Worm (Caenorhabditis elegans): ENCODE measurements around the gene str-143.

str-143 gene

DNA sequence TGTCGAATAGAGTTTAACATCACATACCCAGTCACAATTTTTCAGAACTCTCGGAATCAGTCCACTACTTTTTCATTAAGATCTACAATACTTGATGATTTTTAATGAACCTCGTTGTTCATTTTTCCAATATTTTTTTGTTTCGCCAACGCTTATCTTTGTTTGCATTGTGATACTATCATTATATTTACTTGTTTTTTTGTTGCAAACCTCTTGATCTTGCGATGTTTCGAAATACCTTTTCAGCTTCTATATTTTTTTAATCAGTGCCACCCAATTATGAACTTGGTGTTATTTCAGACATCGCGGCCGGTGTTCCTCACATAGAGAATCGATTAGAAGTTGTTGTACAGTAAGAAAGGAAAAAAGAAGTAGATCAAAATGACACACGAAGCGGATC is 39.1 kb upstream of the str-143 start, which contains the start of gene myo-5:
TSS of gene myo-5 (plus strand) at position 301 of the 400 bp plus-strand sequence.
- TF ChIP-seq ceh-19 (GFP tag; optimal IDR thresholded peaks at IDR 0.05) = no peak
- TF ChIP-seq unc-55 (GFP tag; optimal IDR thresholded peaks at IDR 0.05) = no peak
- no peak for TF ChIP-seq nfya-1 (tag; optimal IDR thresholded peaks at IDR 0.05)
- no peak for TF ChIP-seq ceh-6 (GFP tag; optimal IDR thresholded peaks at IDR 0.05)
- TF ChIP-seq unc-86 (tag; optimal IDR thresholded peaks at IDR 0.05) = no peak
- TF ChIP-seq fax-1 (tag; optimal IDR thresholded peaks at IDR 0.05) = no peak
- TF ChIP-seq hlh-8 (tag; optimal IDR thresholded peaks at IDR 0.05) = no peak
- no peak for TF ChIP-seq hlh-15 (tag; optimal IDR thresholded peaks at IDR 0.05)
- TF ChIP-seq npax-4 (tag; optimal IDR thresholded peaks at IDR 0.05) = no peak
- TF ChIP-seq odd-2 (tag; optimal IDR thresholded peaks at IDR 0.05) = no peak
- TF ChIP-seq K09A11.1 (tag; optimal IDR thresholded peaks at IDR 0.05; ENCODE audit: insufficient read depth) = no peak
- no peak for TF ChIP-seq unc-3 (GFP tag; conservative IDR thresholded peaks at IDR 0.05)
- TF ChIP-seq unc-3 (tag; optimal IDR thresholded peaks at IDR 0.05) = no peak
- no peak for TF ChIP-seq ceh-48 (tag; optimal IDR thresholded peaks at IDR 0.05)
- no peak for TF ChIP-seq ceh-22 (tag; optimal IDR thresholded peaks at IDR 0.05)
- TF ChIP-seq tbx-7 (tag; optimal IDR thresholded peaks at IDR 0.05) = no peak
- TF ChIP-seq ceh-9 (tag; optimal IDR thresholded peaks at IDR 0.05) = no peak
- TF ChIP-seq ama-1 (optimal IDR thresholded peaks at IDR 0.05) = no peak
- no peak for TF ChIP-seq ceh-31 (tag; optimal IDR thresholded peaks at IDR 0.05)

DNA sequence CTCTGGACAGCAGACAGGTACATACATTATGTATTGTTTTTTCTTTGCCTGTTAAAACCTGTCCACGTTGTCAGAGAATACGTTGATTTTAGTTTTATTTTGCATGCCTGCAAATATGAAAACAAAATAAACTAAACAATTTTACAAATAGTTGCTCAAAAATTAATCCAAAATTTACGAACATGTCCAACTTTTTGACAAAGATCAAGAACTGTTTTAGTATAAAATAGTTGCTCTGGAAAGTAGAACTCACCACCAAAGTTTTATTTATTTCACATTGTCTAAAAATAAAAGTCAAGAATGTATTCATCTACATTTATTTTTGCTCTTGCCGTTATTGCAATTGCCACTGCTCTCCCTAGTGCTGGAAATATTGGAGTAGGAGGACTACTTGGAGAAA is 34.9 kb upstream of the str-143 start, which contains the start of gene srlf-16:
TSS of gene srlf-16 (plus strand) at position 301 of the 400 bp plus-strand sequence.
- TF ChIP-seq tbx-7 (tag; optimal IDR thresholded peaks at IDR 0.05) (no peak), sdc-2 (tag; optimal IDR thresholded peaks at IDR 0.05) (no peak), pros-1 (tag; optimal IDR thresholded peaks at IDR 0.05) (no peak), ceh-18 (tag; optimal IDR thresholded peaks at IDR 0.05) (no peak), pax-1 (tag; optimal IDR thresholded peaks at IDR 0.05) (no peak), F13H6.1 (tag; optimal IDR thresholded peaks at IDR 0.05) (no peak), ceh-31 (tag; optimal IDR thresholded peaks at IDR 0.05) (no peak), ceh-9 (tag; optimal IDR thresholded peaks at IDR 0.05) (no peak), C08G9.2 (tag; optimal IDR thresholded peaks at IDR 0.05) (no peak), ceh-19 (GFP tag; optimal IDR thresholded peaks at IDR 0.05) (no peak), elt-2 (tag; optimal IDR thresholded peaks at IDR 0.05) (no peak), ets-4 (tag; optimal IDR thresholded peaks at IDR 0.05) (no peak), K09A11.1 (tag; optimal IDR thresholded peaks at IDR 0.05; ENCODE audit: insufficient read depth) (no peak), ceh-24 (tag; optimal IDR thresholded peaks at IDR 0.05) (no peak), ceh-45 (GFP tag; IDR thresholded peaks at IDR 0.05) (no peak)

DNA sequence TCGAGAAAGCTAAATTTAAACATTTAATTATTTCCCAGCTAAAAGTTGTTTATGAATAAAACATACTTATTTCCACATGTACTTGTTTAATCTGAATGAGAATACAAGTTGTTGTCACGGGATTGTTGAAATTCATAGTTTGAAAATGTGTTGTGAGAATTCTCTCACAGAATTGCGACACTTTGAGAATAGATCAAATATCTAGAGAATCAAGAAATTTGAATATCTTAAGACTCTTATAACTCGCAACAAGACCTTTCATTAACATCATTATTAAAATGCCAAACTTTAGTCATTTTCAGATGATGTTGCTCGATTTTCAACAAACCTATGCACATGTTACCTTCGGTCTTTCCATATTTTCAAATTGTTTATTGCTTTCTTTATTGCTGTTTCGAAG is 33.4 kb upstream of the str-143 start, which contains the start of gene str-90:
TSS of gene str-90 (plus strand) at position 301 of the 400 bp plus-strand sequence.
- TF ChIP-seq pqm-1 (tag; optimal IDR thresholded peaks at IDR 0.05) (no peak), hlh-30 (tag; optimal IDR thresholded peaks at IDR 0.05; ENCODE audit: insufficient read depth) (no peak), ceh-2 (tag; optimal IDR thresholded peaks at IDR 0.05) (no peak), hlh-15 (tag; optimal IDR thresholded peaks at IDR 0.05) (no peak), ama-1 (optimal IDR thresholded peaks at IDR 0.05) (no peak), hlh-13 (GFP tag; optimal IDR thresholded peaks at IDR 0.05) (no peak), madf-2 (tag; optimal IDR thresholded peaks at IDR 0.05) (no peak), dve-1 (tag; optimal IDR thresholded peaks at IDR 0.05) (no peak), ceh-6 (GFP tag; optimal IDR thresholded peaks at IDR 0.05) (no peak), ceh-31 (tag; optimal IDR thresholded peaks at IDR 0.05) (no peak), pax-1 (tag; optimal IDR thresholded peaks at IDR 0.05) (no peak), lin-11 (tag; optimal IDR thresholded peaks at IDR 0.05) (no peak), K09A11.1 (tag; optimal IDR thresholded peaks at IDR 0.05; ENCODE audit: insufficient read depth) (no peak), ztf-16 (tag; optimal IDR thresholded peaks at IDR 0.05) (no peak), mec-3 (tag; optimal IDR thresholded peaks at IDR 0.05; ENCODE audit: borderline replicate concordance) (no peak), sox-2 (GFP tag; IDR thresholded peaks at IDR 0.05) (no peak), pag-3 (tag; optimal IDR thresholded peaks at IDR 0.05; ENCODE audit: borderline replicate concordance) (no peak)

All from whole organism, late embryonic.